Fruit fly (Drosophila melanogaster) whole organism, prepupa: ENCODE data around the gene nenya.
A peak's percentile ranks its signal among the peaks of the same experiment; 100 is the strongest.

Experiments
- Blimp-1 ChIP-seq: fragments of 200-800 bp; sonication (Bioruptor generic); optimal IDR thresholded peaks from 3 replicates; lab custom pipeline; 2017; ENCODE audit warnings: missing biosample characterization, missing genetic modification characterization, mild to moderate bottlenecking, moderate library complexity, missing genetic modification reagents
- CG10631 ChIP-seq: fragments of 200-800 bp; sonication (Bioruptor generic); optimal IDR thresholded peaks from 2 replicates; lab custom pipeline; 2016; ENCODE audit warnings: missing biosample characterization, missing genetic modification characterization
- CG10669 ChIP-seq: fragments of 200-800 bp; sonication (Bioruptor generic); optimal IDR thresholded peaks from 3 replicates; lab custom pipeline; 2018; ENCODE audit warnings: missing biosample characterization, mild to moderate bottlenecking, missing genetic modification characterization, moderate library complexity
- CG11762 ChIP-seq: fragments of 200-800 bp; sonication (Bioruptor generic); optimal IDR thresholded peaks from 3 replicates; lab custom pipeline; 2016; ENCODE audit warnings: missing biosample characterization, missing genetic modification characterization; ENCODE audit not compliant: insufficient read depth
- CG15336 ChIP-seq: fragments of 200-800 bp; sonication (Bioruptor generic); IDR thresholded peaks from 2 replicates; pipeline ENCODE4 v1.3.6; 2022; ENCODE audit warnings: missing biosample characterization, missing genetic modification characterization
- CG1621 ChIP-seq: fragments of 200-800 bp; sonication (Bioruptor generic); optimal IDR thresholded peaks from 3 replicates; lab custom pipeline; 2018; ENCODE audit warnings: missing biosample characterization, mild to moderate bottlenecking, missing genetic modification characterization
- CG31627 ChIP-seq: fragments of 200-800 bp; sonication (Bioruptor generic); optimal IDR thresholded peaks from 3 replicates; lab custom pipeline; 2016; ENCODE audit warnings: missing biosample characterization, missing genetic modification characterization
- CG34406 ChIP-seq: fragments of 200-800 bp; sonication (Bioruptor generic); optimal IDR thresholded peaks from 3 replicates; lab custom pipeline; 2016; ENCODE audit warnings: missing biosample characterization, missing genetic modification characterization
- CG3919 ChIP-seq: fragments of 200-800 bp; sonication (Bioruptor generic); optimal IDR thresholded peaks from 3 replicates; lab custom pipeline; 2016; ENCODE audit warnings: missing biosample characterization, missing genetic modification characterization
- CG6276 ChIP-seq: fragments of 200-800 bp; sonication (Bioruptor generic); optimal IDR thresholded peaks from 2 replicates; lab custom pipeline; 2017; ENCODE audit warnings: missing biosample characterization, mild to moderate bottlenecking, missing genetic modification characterization
- CG6792 ChIP-seq: fragments of 200-800 bp; sonication (Bioruptor generic); optimal IDR thresholded peaks from 3 replicates; lab custom pipeline; 2016; ENCODE audit warnings: missing biosample characterization, missing genetic modification characterization
- CG6808 ChIP-seq: fragments of 200-800 bp; sonication (Bioruptor generic); optimal IDR thresholded peaks from 3 replicates; lab custom pipeline; 2017; ENCODE audit warnings: missing biosample characterization, missing genetic modification characterization, mild to moderate bottlenecking, moderate library complexity, missing genetic modification reagents
- CG6854 ChIP-seq: fragments of 200-800 bp; sonication (Bioruptor generic); optimal IDR thresholded peaks from 2 replicates; lab custom pipeline; 2017; ENCODE audit warnings: missing biosample characterization, mild to moderate bottlenecking, missing genetic modification characterization
- CG7368 ChIP-seq: fragments of 200-800 bp; sonication (Bioruptor generic); optimal IDR thresholded peaks from 3 replicates; lab custom pipeline; 2016; ENCODE audit warnings: missing biosample characterization, missing genetic modification characterization
- CG8319 ChIP-seq: fragments of 200-800 bp; sonication (Bioruptor generic); optimal IDR thresholded peaks from 3 replicates; lab custom pipeline; 2016; ENCODE audit warnings: missing biosample characterization, missing genetic modification characterization
- Eip75B ChIP-seq: fragments of 200-800 bp; sonication (Bioruptor generic); optimal IDR thresholded peaks from 3 replicates; lab custom pipeline; 2016; ENCODE audit warnings: missing biosample characterization, missing genetic modification characterization
- Eip78C ChIP-seq: fragments of 200-800 bp; sonication (Bioruptor generic); peaks from one replicate; lab custom pipeline; 2016; ENCODE audit warnings: missing biosample characterization, missing genetic modification characterization
- Ets21C ChIP-seq: fragments of 200-800 bp; sonication (Bioruptor generic); optimal IDR thresholded peaks from 3 replicates; lab custom pipeline; 2016; ENCODE audit warnings: missing biosample characterization, missing genetic modification characterization
- Gug ChIP-seq: fragments of 200-800 bp; sonication (Bioruptor generic); IDR thresholded peaks from 2 replicates; pipeline ENCODE4 v1.3.6; 2022; ENCODE audit warnings: missing biosample characterization, missing genetic modification characterization
- Hr38 ChIP-seq: sonication (Bioruptor generic); optimal IDR thresholded peaks from 2 replicates; lab custom pipeline; 2016; ENCODE audit warnings: missing biosample characterization, missing genetic modification characterization
- Hr39 ChIP-seq: fragments of 200-800 bp; sonication (Bioruptor generic); optimal IDR thresholded peaks from 2 replicates; lab custom pipeline; 2016; ENCODE audit warnings: missing biosample characterization, missing genetic modification characterization
- Hr4 ChIP-seq: fragments of 200-800 bp; sonication (Bioruptor generic); optimal IDR thresholded peaks from 3 replicates; lab custom pipeline; 2016; ENCODE audit warnings: missing biosample characterization, missing genetic modification characterization
- Lpt ChIP-seq: fragments of 200-800 bp; sonication (Bioruptor generic); optimal IDR thresholded peaks from 3 replicates; lab custom pipeline; 2016; ENCODE audit warnings: missing biosample characterization, missing genetic modification characterization
- Met ChIP-seq: fragments of 200-800 bp; sonication (Bioruptor generic); optimal IDR thresholded peaks from 3 replicates; lab custom pipeline; 2016; ENCODE audit warnings: missing biosample characterization, missing genetic modification characterization
- OdsH ChIP-seq: fragments of 200-800 bp; sonication (Bioruptor generic); optimal IDR thresholded peaks from 3 replicates; lab custom pipeline; 2016; ENCODE audit warnings: missing biosample characterization, missing genetic modification characterization
- Sox14 ChIP-seq: fragments of 200-800 bp; sonication (Bioruptor generic); optimal IDR thresholded peaks from 3 replicates; lab custom pipeline; 2016; ENCODE audit warnings: missing biosample characterization, missing genetic modification characterization
- Sox15 ChIP-seq: fragments of 200-800 bp; sonication (Bioruptor generic); optimal IDR thresholded peaks from 3 replicates; lab custom pipeline; 2016; ENCODE audit warnings: missing biosample characterization, missing genetic modification characterization
- achi ChIP-seq: fragments of 200-800 bp; sonication (Bioruptor generic); optimal IDR thresholded peaks from 3 replicates; lab custom pipeline; 2016; ENCODE audit warnings: missing biosample characterization, missing genetic modification characterization
- acj6 ChIP-seq: fragments of 200-800 bp; sonication (Bioruptor generic); optimal IDR thresholded peaks from 3 replicates; lab custom pipeline; 2016; ENCODE audit warnings: missing biosample characterization, missing genetic modification characterization
- cyc ChIP-seq: fragments of 200-800 bp; sonication (Bioruptor generic); optimal IDR thresholded peaks from 3 replicates; lab custom pipeline; 2016; ENCODE audit warnings: missing biosample characterization, missing genetic modification characterization
- dac ChIP-seq: fragments of 200-800 bp; sonication (Bioruptor generic); optimal IDR thresholded peaks from 2 replicates; lab custom pipeline; 2017; ENCODE audit warnings: missing biosample characterization, mild to moderate bottlenecking, missing genetic modification characterization
- dsx ChIP-seq: fragments of 200-800 bp; optimal IDR thresholded peaks from 3 replicates; lab custom pipeline; 2019; ENCODE audit warnings: missing biosample characterization, mild to moderate bottlenecking, missing genetic modification characterization, moderate library complexity; ENCODE audit not compliant: poor library complexity, severe bottlenecking
- eg ChIP-seq: fragments of 200-800 bp; sonication (Bioruptor generic); IDR thresholded peaks from 3 replicates; pipeline ENCODE4 v1.3.6; 2022; ENCODE audit warnings: missing biosample characterization, missing genetic modification characterization
- fd59A ChIP-seq: fragments of 200-800 bp; sonication (Bioruptor generic); optimal IDR thresholded peaks from 2 replicates; lab custom pipeline; 2017; ENCODE audit warnings: missing biosample characterization, mild to moderate bottlenecking, missing genetic modification characterization, missing genetic modification reagents
- fd85E ChIP-seq: fragments of 200-800 bp; sonication (Bioruptor generic); optimal IDR thresholded peaks from 3 replicates; lab custom pipeline; 2016; ENCODE audit warnings: missing biosample characterization, missing genetic modification characterization
- fkh ChIP-seq: fragments of 200-800 bp; sonication (Bioruptor generic); optimal IDR thresholded peaks from 3 replicates; lab custom pipeline; 2017; ENCODE audit warnings: missing biosample characterization, mild to moderate bottlenecking, missing genetic modification characterization, moderate library complexity
- net ChIP-seq: fragments of 200-800 bp; sonication (Bioruptor generic); optimal IDR thresholded peaks from 3 replicates; lab custom pipeline; 2016; ENCODE audit warnings: missing biosample characterization, missing genetic modification characterization
- salr ChIP-seq, 2 experiments: fragments of 200-800 bp; sonication (Bioruptor generic); optimal IDR thresholded peaks; 3 replicates each; lab custom pipeline; 2016 to 2018; ENCODE audit warnings: missing biosample characterization in 2 of 2, missing genetic modification characterization in 2 of 2, mild to moderate bottlenecking in 1 of 2
- ss ChIP-seq, 2 experiments: fragments of 200-800 bp; sonication (Bioruptor generic); optimal IDR thresholded peaks; 2 replicates in 1 of 2; 3 replicates in 1 of 2; lab custom pipeline; 2017 to 2018; ENCODE audit warnings: mild to moderate bottlenecking in 2 of 2, missing biosample characterization in 2 of 2, missing genetic modification characterization in 2 of 2, moderate library complexity in 1 of 2
- svp ChIP-seq: fragments of 200-800 bp; sonication (Bioruptor generic); peaks from one replicate; lab custom pipeline; 2016; ENCODE audit warnings: missing biosample characterization, missing genetic modification characterization
- topi ChIP-seq: fragments of 200-800 bp; sonication (Bioruptor generic); optimal IDR thresholded peaks from 3 replicates; lab custom pipeline; 2016; ENCODE audit warnings: missing biosample characterization, missing genetic modification characterization

nenya gene

DNA sequence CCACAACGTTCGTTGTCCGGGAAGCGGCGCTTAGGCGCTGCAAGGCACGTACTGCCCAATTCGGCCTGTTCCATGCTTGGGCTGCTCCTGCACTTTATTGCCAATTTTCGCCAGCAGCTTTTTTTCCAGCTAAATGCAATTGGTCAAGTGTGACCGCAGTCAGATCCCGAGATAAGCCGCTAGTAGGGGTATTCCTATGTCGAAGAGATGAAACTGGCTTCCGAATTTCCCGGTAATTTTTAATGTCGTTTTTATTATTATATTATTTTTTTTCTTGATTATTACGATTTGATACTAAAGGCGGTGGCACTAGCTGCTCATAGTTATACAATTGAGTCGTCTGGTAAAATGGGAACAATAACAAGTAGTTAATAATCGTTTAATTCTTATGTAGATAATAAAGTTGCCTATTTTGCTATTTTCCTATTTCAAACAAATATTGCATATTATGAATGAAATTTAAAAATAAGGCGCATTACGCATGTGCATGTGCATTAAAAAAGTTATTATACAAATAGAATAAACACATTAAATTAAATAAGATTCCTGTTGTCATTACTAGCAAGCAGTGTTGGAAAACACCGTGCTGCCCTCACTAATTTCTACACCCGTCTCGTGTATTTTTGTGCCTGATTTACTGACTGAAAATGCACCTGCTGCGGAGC, 11.5 kb downstream of the nenya start, which contains the start of the genes CG5003 and mRpS22 (continued):
- peak; percentile 81 for TF ChIP-seq Eip78C (GFP tag; lab: Kevin White, UChicago)
- peak; percentile 49 for TF ChIP-seq cyc (GFP tag; lab: Kevin White, UChicago)
- TF ChIP-seq CG34406 (GFP tag; lab: Kevin White, UChicago) = peak; percentile 53
- peak; percentile 39 for TF ChIP-seq net (GFP tag; lab: Kevin White, UChicago)
- TF ChIP-seq Ets21C (GFP tag; lab: Kevin White, UChicago) = peak; percentile 54
- TF ChIP-seq CG6808 (GFP tag; lab: Kevin White, UChicago) = peak; percentile 44
- TF ChIP-seq Gug (GFP tag; lab: Robert Waterston, UW) = peak; percentile 31; the same call in 1 of the 2 replicates
- TF ChIP-seq CG10631 = peak; percentile 79
- peak; percentile 57 for TF ChIP-seq achi
- TF ChIP-seq CG6854 (GFP tag; lab: Kevin White, UChicago) = no peak
- TF ChIP-seq CG6792 = peak; percentile 29
- TF ChIP-seq CG15336 (GFP tag; lab: Robert Waterston, UW) = no peak
- TF ChIP-seq Hr4 = peak; percentile 67
- peak in 1 of 2 experiments; percentile 52 for TF ChIP-seq ss (GFP tag; optimal IDR thresholded peaks at IDR 0.05; lab: Kevin White, UChicago)
- no peak for TF ChIP-seq fd85E (GFP tag; lab: Kevin White, UChicago)
- no peak for TF ChIP-seq fd59A (GFP tag; lab: Kevin White, UChicago)
- TF ChIP-seq CG6276 = no peak
- peak; percentile 48 for TF ChIP-seq Eip75B (GFP tag; lab: Kevin White, UChicago)
- peak; percentile 66 for TF ChIP-seq CG3919
- no peak for TF ChIP-seq Blimp-1
- no peak for TF ChIP-seq Hr38 (GFP tag; lab: Kevin White, UChicago)
- peak; percentile 32 for TF ChIP-seq CG10669 (GFP tag; lab: Kevin White, UChicago)

DNA sequence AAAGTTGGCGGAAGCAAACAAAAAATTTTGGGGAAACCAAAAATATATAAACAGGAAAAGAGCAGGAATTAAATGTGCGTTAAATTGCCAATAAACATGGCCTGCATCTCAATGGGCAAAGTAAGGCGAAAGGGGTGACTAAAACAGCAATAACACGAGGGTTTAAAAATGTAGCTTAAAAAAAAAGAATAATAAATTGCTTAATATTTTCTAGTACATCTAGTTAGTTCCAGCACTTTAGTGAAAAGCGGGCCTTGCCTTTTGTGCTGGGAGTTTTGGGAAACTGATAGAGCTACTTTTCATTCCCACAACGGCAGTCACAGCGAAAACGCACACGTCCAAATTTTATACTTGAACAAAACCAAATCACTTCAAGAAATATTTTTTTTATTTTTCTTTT, 15.8 kb downstream of the nenya start, which contains the start of gene mil:
mil (plus strand) TSS at position 301 of the 400 bp plus-strand sequence.
- TF ChIP-seq salr (GFP tag; optimal IDR thresholded peaks at IDR 0.05; lab: Kevin White, UChicago) = no peak
- TF ChIP-seq CG11762 = no peak
- TF ChIP-seq topi (GFP tag; lab: Kevin White, UChicago) = no peak
- no peak for TF ChIP-seq achi
- no peak for TF ChIP-seq CG34406 (GFP tag; lab: Kevin White, UChicago)
- TF ChIP-seq fkh (GFP tag; lab: Kevin White, UChicago) = no peak
- TF ChIP-seq cyc (GFP tag; lab: Kevin White, UChicago) = no peak
- TF ChIP-seq Met (GFP tag; lab: Kevin White, UChicago) = no peak
- no peak for TF ChIP-seq Hr39

DNA sequence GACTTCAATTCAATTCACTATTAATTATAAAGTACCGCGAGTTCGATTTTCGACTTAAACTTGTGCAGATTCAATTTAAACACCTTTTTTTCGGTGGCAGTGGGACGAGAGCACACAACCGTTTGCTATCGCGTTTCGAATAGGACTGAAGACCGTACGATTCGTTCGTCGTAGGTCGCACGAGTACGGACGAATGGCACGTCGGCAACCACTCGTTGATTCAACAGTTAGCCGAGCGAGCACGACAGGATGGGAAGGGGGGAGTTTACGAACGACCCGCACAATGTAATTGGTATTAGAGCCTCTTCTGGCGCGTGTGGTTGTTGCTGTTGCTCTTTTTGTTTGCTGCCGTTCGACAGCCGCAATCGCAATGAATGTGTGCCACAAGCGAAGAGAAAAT, 22.3 kb downstream of the nenya start, which contains the start of gene CG34353:
CG34353 (minus strand) TSS at position 149 of the 400 bp plus-strand sequence.
- TF ChIP-seq OdsH (no peak), CG6792 (no peak), CG31627 (GFP tag; lab: Kevin White, UChicago) (no peak), Eip75B (GFP tag; lab: Kevin White, UChicago) (peak; percentile 26), CG7368 (no peak), Ets21C (GFP tag; lab: Kevin White, UChicago) (no peak), Eip78C (GFP tag; lab: Kevin White, UChicago) (peak; percentile 38), Hr4 (no peak), Lpt (GFP tag; lab: Kevin White, UChicago) (no peak), CG1621 (peak; percentile 24), svp (GFP tag; lab: Kevin White, UChicago) (no peak), Sox14 (no peak), dsx (peak; percentile 87)

- TF ChIP-seq CG6808 (GFP tag; lab: Kevin White, UChicago) (no peak), eg (GFP tag; lab: Robert Waterston, UW) (no peak), svp (GFP tag; lab: Kevin White, UChicago) (no peak), CG11762 (no peak), fd85E (GFP tag; lab: Kevin White, UChicago) (no peak), Hr38 (GFP tag; lab: Kevin White, UChicago) (no peak), salr (GFP tag; optimal IDR thresholded peaks at IDR 0.05; lab: Kevin White, UChicago) (no peak), CG8319 (GFP tag; lab: Kevin White, UChicago) (no peak), acj6 (no peak), Sox15 (GFP tag; lab: Kevin White, UChicago) (no peak), dac (no peak)
These were observed 39.9 kb downstream of the nenya start for dm6 chr3R:27888110-27888509.
